Fruit fly (Drosophila melanogaster): ENCODE measurements around the gene Teh4.

dm6 chr3L:4193730-4194649, 15.9 kb upstream of the Teh4 start, which contains the start of gene CG43367:
- TF ChIP-seq CG15269 (tag; optimal IDR thresholded peaks at IDR 0.05) = no peak
- no peak for TF ChIP-seq lmd (GFP tag; IDR thresholded peaks at IDR 0.05)
- no peak for TF ChIP-seq CG8765 (GFP tag; IDR thresholded peaks at IDR 0.05)
- no peak for TF ChIP-seq CG2120 (GFP tag; optimal IDR thresholded peaks at IDR 0.05)

Measured in whole organism, embryonic.